Worm (Caenorhabditis elegans) whole organism, late embryonic: ENCODE measurements around the gene C25G4.3.

Source experiments
- K09A11.1 ChIP-seq: sonication (generic microtip); optimal IDR thresholded peaks from 2 replicates; lab custom pipeline; 2017; ENCODE audit warnings: antibody characterized with exemption, mild to moderate bottlenecking, missing genetic modification characterization, missing compliant biosample characterization; ENCODE audit not compliant: insufficient read depth
- T23F11.4 ChIP-seq: fragments of 200-800 bp; sonication (Bioruptor generic); optimal IDR thresholded peaks from 2 replicates; lab custom pipeline; 2018; ENCODE audit warnings: mild to moderate bottlenecking, missing genetic modification characterization, missing compliant biosample characterization
- ama-1 ChIP-seq: fragments of 150-350 bp; optimal IDR thresholded peaks from 2 replicates; lab custom pipeline; 2014
- ceh-14 ChIP-seq: sonication (generic microtip); optimal IDR thresholded peaks from 2 replicates; lab custom pipeline; 2016; ENCODE audit warnings: missing genotype, missing genetic modification characterization, missing compliant biosample characterization
- ceh-18 ChIP-seq: sonication (generic microtip); optimal IDR thresholded peaks from 2 replicates; lab custom pipeline; 2016; ENCODE audit warnings: missing genetic modification characterization, missing compliant biosample characterization
- ceh-2 ChIP-seq: sonication (generic microtip); optimal IDR thresholded peaks from 2 replicates; lab custom pipeline; 2016; ENCODE audit warnings: missing genotype, missing genetic modification characterization, missing compliant biosample characterization
- ceh-24 ChIP-seq: sonication (generic microtip); optimal IDR thresholded peaks from 2 replicates; lab custom pipeline; 2016; ENCODE audit warnings: mild to moderate bottlenecking, missing genetic modification characterization, missing compliant biosample characterization
- ceh-31 ChIP-seq: sonication (generic microtip); optimal IDR thresholded peaks from 2 replicates; lab custom pipeline; 2016; ENCODE audit warnings: missing genetic modification characterization, missing compliant biosample characterization
- ceh-34 ChIP-seq: sonication (generic microtip); optimal IDR thresholded peaks from 2 replicates; lab custom pipeline; 2016; ENCODE audit warnings: mild to moderate bottlenecking, missing genetic modification characterization, missing compliant biosample characterization
- ceh-45 ChIP-seq: fragments of 200-800 bp; sonication (Bioruptor generic); IDR thresholded peaks from 2 replicates; pipeline ENCODE4 v1.3.6; 2022; ENCODE audit warnings: missing genetic modification reagents, missing genetic modification characterization, missing compliant biosample characterization
- ceh-48 ChIP-seq: sonication (generic microtip); optimal IDR thresholded peaks from 2 replicates; lab custom pipeline; 2016; ENCODE audit warnings: missing genetic modification characterization, inconsistent platforms, missing compliant biosample characterization
- ceh-9 ChIP-seq: sonication (generic microtip); optimal IDR thresholded peaks from 2 replicates; lab custom pipeline; 2016; ENCODE audit warnings: mild to moderate bottlenecking, missing genetic modification characterization, inconsistent platforms, missing compliant biosample characterization
- dmd-4 ChIP-seq: sonication (generic microtip); optimal IDR thresholded peaks from 2 replicates; lab custom pipeline; 2016; ENCODE audit warnings: borderline replicate concordance, missing genetic modification characterization, missing compliant biosample characterization
- elt-2 ChIP-seq: sonication (generic microtip); optimal IDR thresholded peaks from 2 replicates; lab custom pipeline; 2016; ENCODE audit warnings: missing genetic modification reagents, missing genetic modification characterization, missing compliant biosample characterization
- eyg-1 ChIP-seq: sonication (generic microtip); optimal IDR thresholded peaks from 2 replicates; lab custom pipeline; 2016; ENCODE audit warnings: missing genotype, missing genetic modification characterization, missing compliant biosample characterization
- fkh-10 ChIP-seq: fragments of 150-350 bp; optimal IDR thresholded peaks from 2 replicates; lab custom pipeline; 2014; ENCODE audit warnings: missing biosample characterization, missing genetic modification reagents, missing genetic modification characterization
- fkh-6 ChIP-seq: sonication (generic microtip); optimal IDR thresholded peaks from 2 replicates; lab custom pipeline; 2016; ENCODE audit warnings: missing genetic modification characterization, missing compliant biosample characterization
- hlh-30 ChIP-seq: sonication (generic microtip); optimal IDR thresholded peaks from 2 replicates; lab custom pipeline; 2017; ENCODE audit warnings: antibody characterized with exemption, missing genetic modification characterization, missing compliant biosample characterization; ENCODE audit not compliant: insufficient read depth
- hlh-6 ChIP-seq: sonication (generic microtip); optimal IDR thresholded peaks from 2 replicates; lab custom pipeline; 2016; ENCODE audit warnings: missing genotype, missing genetic modification characterization, missing compliant biosample characterization
- madf-2 ChIP-seq: sonication (generic microtip); optimal IDR thresholded peaks from 2 replicates; lab custom pipeline; 2017; ENCODE audit warnings: missing genetic modification characterization, missing compliant biosample characterization
- mec-3 ChIP-seq: sonication (generic microtip); optimal IDR thresholded peaks from 2 replicates; lab custom pipeline; 2016; ENCODE audit warnings: borderline replicate concordance, missing genetic modification characterization, missing compliant biosample characterization
- nfya-1 ChIP-seq: sonication (generic microtip); optimal IDR thresholded peaks from 2 replicates; lab custom pipeline; 2017; ENCODE audit warnings: missing genetic modification characterization, mild to moderate bottlenecking, missing compliant biosample characterization, antibody characterized with exemption, moderate library complexity
- nhr-11 ChIP-seq: fragments of 150-350 bp; optimal IDR thresholded peaks from 2 replicates; lab custom pipeline; 2014; ENCODE audit warnings: missing biosample characterization, missing genetic modification characterization
- nhr-232 ChIP-seq: sonication (generic microtip); optimal IDR thresholded peaks from 2 replicates; lab custom pipeline; 2016; ENCODE audit warnings: missing genetic modification characterization, missing compliant biosample characterization
- npax-4 ChIP-seq: sonication (generic microtip); optimal IDR thresholded peaks from 2 replicates; lab custom pipeline; 2016; ENCODE audit warnings: missing genetic modification characterization, missing compliant biosample characterization
- pag-3 ChIP-seq: sonication (generic microtip); optimal IDR thresholded peaks from 2 replicates; lab custom pipeline; 2016; ENCODE audit warnings: missing compliant biosample characterization, missing genetic modification characterization, borderline replicate concordance
- pat-9 ChIP-seq: fragments of 200-800 bp; sonication (Bioruptor generic); optimal IDR thresholded peaks from 2 replicates; lab custom pipeline; 2018; ENCODE audit warnings: mild to moderate bottlenecking, missing genetic modification characterization, moderate library complexity, missing compliant biosample characterization
- pax-1 ChIP-seq: fragments of 150-350 bp; optimal IDR thresholded peaks from 2 replicates; lab custom pipeline; 2014; ENCODE audit warnings: missing biosample characterization, missing genetic modification characterization
- pros-1 ChIP-seq: fragments of 150-350 bp; optimal IDR thresholded peaks from 2 replicates; lab custom pipeline; 2014; ENCODE audit warnings: missing biosample characterization, missing genetic modification reagents, missing genetic modification characterization
- ref-2 ChIP-seq: sonication (generic microtip); optimal IDR thresholded peaks from 2 replicates; lab custom pipeline; 2016; ENCODE audit warnings: missing genetic modification characterization, missing compliant biosample characterization
- rnt-1 ChIP-seq: sonication (generic microtip); optimal IDR thresholded peaks from 2 replicates; lab custom pipeline; 2016; ENCODE audit warnings: missing genetic modification characterization, missing compliant biosample characterization
- sdc-2 ChIP-seq: sonication (generic microtip); optimal IDR thresholded peaks from 2 replicates; lab custom pipeline; 2016; ENCODE audit warnings: missing genotype, missing genetic modification characterization, missing compliant biosample characterization
- sox-2 ChIP-seq: fragments of 200-800 bp; sonication (Bioruptor generic); IDR thresholded peaks from 2 replicates; pipeline ENCODE4 v1.3.6; 2022; ENCODE audit warnings: missing genetic modification reagents, missing genetic modification characterization, missing compliant biosample characterization
- sox-4 ChIP-seq: sonication (generic microtip); optimal IDR thresholded peaks from 2 replicates; lab custom pipeline; 2017; ENCODE audit warnings: mild to moderate bottlenecking, missing genetic modification characterization, inconsistent platforms, missing compliant biosample characterization
- syd-9 ChIP-seq: sonication (generic microtip); optimal IDR thresholded peaks from 2 replicates; lab custom pipeline; 2016; ENCODE audit warnings: mild to moderate bottlenecking, missing genetic modification characterization, moderate library complexity, missing compliant biosample characterization
- tbx-2 ChIP-seq: sonication (generic microtip); optimal IDR thresholded peaks from 2 replicates; lab custom pipeline; 2016; ENCODE audit warnings: missing genetic modification characterization, missing compliant biosample characterization
- tbx-7 ChIP-seq: sonication (generic microtip); optimal IDR thresholded peaks from 2 replicates; lab custom pipeline; 2016; ENCODE audit warnings: missing genotype, missing genetic modification characterization, missing compliant biosample characterization
- ttx-3 ChIP-seq: sonication (generic microtip); optimal IDR thresholded peaks from 2 replicates; lab custom pipeline; 2016; ENCODE audit warnings: missing genetic modification reagents, missing genetic modification characterization, missing compliant biosample characterization
- unc-3 ChIP-seq, 2 experiments: fragments of 200-800 bp in 1 of 2; sonication (Bioruptor generic) in 1 of 2; sonication (generic microtip) in 1 of 2; conservative IDR thresholded peaks in 1 of 2; optimal IDR thresholded peaks in 1 of 2; 2 replicates each; pipeline versions ENCODE4 v1.3.6 to Lab custom; 2016 to 2022; ENCODE audit warnings: missing compliant biosample characterization in 2 of 2, missing genetic modification characterization in 2 of 2, missing genetic modification reagents in 1 of 2
- unc-42 ChIP-seq: sonication (generic microtip); optimal IDR thresholded peaks from 2 replicates; lab custom pipeline; 2016; ENCODE audit warnings: missing genotype, missing genetic modification characterization, missing compliant biosample characterization
- unc-55 ChIP-seq: sonication (generic microtip); optimal IDR thresholded peaks from 2 replicates; lab custom pipeline; 2017; ENCODE audit warnings: missing biosample characterization, missing genetic modification reagents, missing genetic modification characterization
- zip-5 ChIP-seq: sonication (generic microtip); optimal IDR thresholded peaks from 2 replicates; lab custom pipeline; 2016; ENCODE audit warnings: missing genetic modification characterization, missing compliant biosample characterization

The C25G4.3 gene

ce11 chrIV:12408625-12409024, 37.1 kb downstream of the C25G4.3 start, which contains the start of gene dsb-1:
TSS of gene dsb-1 (plus strand) at chrIV:12408925.
- TF ChIP-seq npax-4 (tag; lab: Kevin White, UChicago), result no peak
- no peak for TF ChIP-seq nhr-232
- no peak for TF ChIP-seq zip-5 (tag; lab: Kevin White, UChicago)
- no peak for TF ChIP-seq elt-2
- TF ChIP-seq syd-9, result no peak
- TF ChIP-seq hlh-6 (tag; lab: Kevin White, UChicago), result no peak
- no peak for TF ChIP-seq ama-1
- TF ChIP-seq pag-3 (tag; lab: Kevin White, UChicago), result no peak
- TF ChIP-seq eyg-1, result no peak
- TF ChIP-seq ref-2, result no peak
- TF ChIP-seq unc-55 (GFP tag; lab: Kevin White, UChicago), result no peak
- TF ChIP-seq ceh-24 (tag; lab: Kevin White, UChicago), result no peak
- no peak for TF ChIP-seq ceh-14 (tag; lab: Kevin White, UChicago)
- TF ChIP-seq madf-2, result no peak
- no peak for TF ChIP-seq ceh-45 (GFP tag; lab: Robert Waterston, UW)
- no peak for TF ChIP-seq ceh-2 (tag; lab: Kevin White, UChicago)
- no peak for TF ChIP-seq sox-4
- TF ChIP-seq ceh-9 (tag; lab: Kevin White, UChicago), result no peak
- no peak for TF ChIP-seq dmd-4 (tag; lab: Kevin White, UChicago)

ce11 chrIV:12404137-12404536, 41.5 kb downstream of the C25G4.3 start, which contains the start of gene gex-3:
TSS of gene gex-3 (plus strand) at chrIV:12404431.
- TF ChIP-seq pax-1 (tag; lab: Kevin White, UChicago) (no peak), ceh-31 (peak; percentile 81), hlh-30 (tag; lab: Kevin White, UChicago) (peak; percentile 32), tbx-7 (no peak), sox-4 (no peak), ceh-18 (tag; lab: Kevin White, UChicago) (peak; percentile 47), sox-2 (no peak), unc-42 (tag; lab: Kevin White, UChicago) (peak; percentile 100), fkh-10 (GFP tag; lab: Kevin White, UChicago) (no peak), tbx-2 (tag; lab: Kevin White, UChicago) (peak; percentile 34), K09A11.1 (tag; lab: Kevin White, UChicago) (no peak), unc-55 (GFP tag; lab: Kevin White, UChicago) (peak; percentile 58), zip-5 (tag; lab: Kevin White, UChicago) (no peak), mec-3 (no peak), ceh-9 (tag; lab: Kevin White, UChicago) (no peak), sdc-2 (tag; lab: Kevin White, UChicago) (no peak), pros-1 (tag; lab: Kevin White, UChicago) (no peak), nhr-11 (no peak), unc-3 (GFP tag; conservative IDR thresholded peaks at IDR 0.05; lab: Robert Waterston, UW) (no peak), unc-3 (tag; optimal IDR thresholded peaks at IDR 0.05; lab: Kevin White, UChicago) (peak; percentile 6), hlh-6 (tag; lab: Kevin White, UChicago) (no peak), ceh-34 (tag; lab: Kevin White, UChicago) (peak; percentile 9), ceh-2 (tag; lab: Kevin White, UChicago) (peak; percentile 33), ceh-48 (tag; lab: Kevin White, UChicago) (no peak), nfya-1 (tag; lab: Kevin White, UChicago) (peak; percentile 61), ref-2 (peak; percentile 32), fkh-6 (tag; lab: Kevin White, UChicago) (no peak), T23F11.4 (GFP tag; lab: Kevin White, UChicago) (no peak), rnt-1 (tag; lab: Kevin White, UChicago) (peak; percentile 19), pat-9 (tag; lab: Kevin White, UChicago) (no peak), ttx-3 (tag; lab: Kevin White, UChicago) (no peak)
- TF ChIP-seq, all 69 proteins: peak for 12
